Worm (Caenorhabditis elegans): Measurements from ENCODE around the gene C34D1.4.
A peak's percentile ranks its signal among the peaks of the same experiment; 100 is the strongest.

Gene C34D1.4

ce11 chrV:13285284-13285683 lies 26.2 kb upstream of the C34D1.4 start:
- TF ChIP-seq nhr-25 (tag; optimal IDR thresholded peaks at IDR 0.05) (peak; percentile 21), zag-1 (tag; optimal IDR thresholded peaks at IDR 0.05) (no peak)

ce11 chrV:13282958-13283357 lies 23.8 kb upstream of the C34D1.4 start:
- TF ChIP-seq ZK546.5 (tag; optimal IDR thresholded peaks at IDR 0.05) (no peak), mdl-1 (tag; optimal IDR thresholded peaks at IDR 0.05) (no peak), nhr-12 (tag; optimal IDR thresholded peaks at IDR 0.05) (no peak), jun-1 (tag; optimal IDR thresholded peaks at IDR 0.05) (no peak), tbx-2 (tag; optimal IDR thresholded peaks at IDR 0.05) (no peak), daf-12 (tag; optimal IDR thresholded peaks at IDR 0.05) (no peak), nhr-77 (tag; optimal IDR thresholded peaks at IDR 0.05) (no peak), pqm-1 (tag; optimal IDR thresholded peaks at IDR 0.05) (no peak), ztf-4 (tag; optimal IDR thresholded peaks at IDR 0.05) (no peak)

DNA sequence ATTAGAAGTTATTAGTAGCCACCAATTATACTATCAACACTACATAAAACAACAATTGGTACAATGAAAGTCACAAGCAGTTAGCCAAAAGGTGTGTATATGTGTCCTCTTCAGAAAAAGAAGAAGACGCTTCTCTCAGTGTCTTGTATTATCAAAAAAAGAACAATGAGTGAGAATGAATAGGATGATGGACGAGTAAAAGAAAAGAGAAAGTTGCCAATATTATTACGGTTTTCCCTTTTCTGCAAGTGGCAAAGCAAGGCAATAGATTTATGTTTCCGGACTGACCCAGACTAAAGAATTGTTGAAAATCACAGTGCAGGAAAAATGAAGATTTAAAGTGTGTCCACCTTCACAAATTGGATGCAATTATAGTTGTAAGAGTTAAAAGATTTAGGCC lies 21.3 kb upstream of the C34D1.4 start:
- TF ChIP-seq unc-62 (GFP tag; optimal IDR thresholded peaks at IDR 0.05) (no peak), skn-1 (tag; optimal IDR thresholded peaks at IDR 0.05) (no peak), eor-1 (tag; optimal IDR thresholded peaks at IDR 0.05) (no peak), ztf-4 (tag; optimal IDR thresholded peaks at IDR 0.05) (no peak), zag-1 (tag; optimal IDR thresholded peaks at IDR 0.05) (no peak), daf-12 (tag; optimal IDR thresholded peaks at IDR 0.05) (no peak), sea-2 (GFP tag; optimal IDR thresholded peaks at IDR 0.05) (no peak), ZK546.5 (tag; optimal IDR thresholded peaks at IDR 0.05) (no peak), nhr-76 (tag; optimal IDR thresholded peaks at IDR 0.05) (no peak), nhr-12 (tag; optimal IDR thresholded peaks at IDR 0.05) (no peak), unc-39 (tag; optimal IDR thresholded peaks at IDR 0.05) (no peak)

DNA sequence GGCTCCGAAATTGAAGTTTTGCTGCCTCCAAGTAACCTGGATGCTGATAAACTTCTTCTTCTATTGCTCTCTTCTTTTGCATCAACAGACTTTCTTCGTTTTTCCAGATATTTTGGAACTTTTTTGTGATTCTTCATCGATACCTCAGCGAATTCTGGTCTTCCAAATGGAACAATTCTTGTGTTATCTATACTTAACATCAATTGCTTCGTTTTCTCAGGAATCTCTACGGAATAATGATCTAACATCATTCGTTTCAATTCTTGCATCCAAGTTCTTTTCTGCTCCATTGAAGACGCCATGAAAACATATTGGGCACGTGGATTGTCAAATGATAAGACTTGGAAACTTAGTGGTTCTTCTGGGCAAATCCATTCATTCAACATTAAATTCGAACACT lies 16.8 kb upstream of the C34D1.4 start, which contains the start of gene F32F2.4:
Gene F32F2.4 (plus strand): TSS at position 301 of the 400 bp plus-strand sequence.
- TF ChIP-seq ceh-28 (tag; optimal IDR thresholded peaks at IDR 0.05) (no peak), nhr-76 (tag; optimal IDR thresholded peaks at IDR 0.05) (no peak), mdl-1 (tag; optimal IDR thresholded peaks at IDR 0.05) (no peak), elt-3 (tag; optimal IDR thresholded peaks at IDR 0.05) (no peak), nhr-23 (tag; optimal IDR thresholded peaks at IDR 0.05) (no peak), skn-1 (tag; optimal IDR thresholded peaks at IDR 0.05) (no peak), fos-1 (tag; optimal IDR thresholded peaks at IDR 0.05) (no peak), pqm-1 (tag; optimal IDR thresholded peaks at IDR 0.05) (no peak), egl-5 (tag; optimal IDR thresholded peaks at IDR 0.05) (no peak), nhr-77 (tag; optimal IDR thresholded peaks at IDR 0.05) (no peak), nhr-67 (tag; optimal IDR thresholded peaks at IDR 0.05) (no peak), pha-4 (tag; optimal IDR thresholded peaks at IDR 0.05) (no peak), ZK546.5 (tag; optimal IDR thresholded peaks at IDR 0.05) (no peak), sea-2 (GFP tag; optimal IDR thresholded peaks at IDR 0.05) (no peak), elt-1 (tag; optimal IDR thresholded peaks at IDR 0.05) (no peak), R02D3.7 (tag; optimal IDR thresholded peaks at IDR 0.05) (no peak)

DNA sequence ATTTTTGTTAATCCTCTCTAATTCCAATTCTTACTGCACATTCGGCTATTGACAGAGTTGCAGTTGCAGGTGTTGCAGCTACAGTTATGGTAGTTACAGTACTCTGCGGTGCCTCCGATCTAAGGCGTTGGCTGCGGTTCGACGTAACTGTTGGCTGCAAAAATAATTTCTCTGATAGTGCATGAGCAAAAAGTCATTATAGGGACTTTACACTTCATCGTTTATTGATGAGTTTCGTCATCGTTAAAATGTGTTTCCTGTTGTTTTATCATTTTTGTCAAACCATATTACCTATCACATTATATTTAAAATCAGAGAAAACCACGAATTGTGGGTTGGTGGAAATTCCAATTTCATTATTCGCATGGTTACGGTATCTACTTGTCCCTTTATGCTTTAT lies 15.5 kb upstream of the C34D1.4 start:
- TF ChIP-seq eor-1 (tag; optimal IDR thresholded peaks at IDR 0.05) = no peak
- TF ChIP-seq ceh-28 (tag; optimal IDR thresholded peaks at IDR 0.05) = no peak
- no peak for TF ChIP-seq snpc-4 (tag; optimal IDR thresholded peaks at IDR 0.05)
- TF ChIP-seq pqm-1 (tag; optimal IDR thresholded peaks at IDR 0.05) = peak; percentile 22
- peak; percentile 73 for TF ChIP-seq elt-2 (tag; optimal IDR thresholded peaks at IDR 0.05)
- no peak for TF ChIP-seq fkh-10 (GFP tag; optimal IDR thresholded peaks at IDR 0.05)

ce11 chrV:13273302-13273701 lies 14.2 kb upstream of the C34D1.4 start:
- TF ChIP-seq nhr-12 (tag; optimal IDR thresholded peaks at IDR 0.05) (no peak), mdl-1 (tag; optimal IDR thresholded peaks at IDR 0.05) (no peak), pha-4 (tag; optimal IDR thresholded peaks at IDR 0.05) (peak; percentile 50), elt-2 (tag; optimal IDR thresholded peaks at IDR 0.05) (peak; percentile 68), pqm-1 (tag; optimal IDR thresholded peaks at IDR 0.05) (peak; percentile 35)

- TF ChIP-seq elt-3 (tag; optimal IDR thresholded peaks at IDR 0.05) = no peak
- no peak for TF ChIP-seq R02D3.7 (tag; optimal IDR thresholded peaks at IDR 0.05)
- no peak for TF ChIP-seq nhr-25 (tag; optimal IDR thresholded peaks at IDR 0.05)
These were observed 13.2 kb upstream of the C34D1.4 start for ce11 chrV:13272275-13272674.

Measured in whole organism, L3 larva.